Fruit fly (Drosophila melanogaster): Measurements from ENCODE around the gene CG5984.

The CG5984 gene

dm6 chr3R:27281811-27282131 is 34.0 kb upstream of the CG5984 start:
- no peak for TF ChIP-seq CG13123 (GFP tag; optimal IDR thresholded peaks at IDR 0.05)
- TF ChIP-seq pfk (GFP tag; optimal IDR thresholded peaks at IDR 0.05), result no peak
- no peak for TF ChIP-seq CG8281 (tag; optimal IDR thresholded peaks at IDR 0.05)
- no peak for TF ChIP-seq pho (GFP tag; optimal IDR thresholded peaks at IDR 0.05)
- no peak for TF ChIP-seq CG16863 (GFP tag; optimal IDR thresholded peaks at IDR 0.05)
- no peak for TF ChIP-seq CG9609 (GFP tag; optimal IDR thresholded peaks at IDR 0.05)
- TF ChIP-seq CG4617 (GFP tag; optimal IDR thresholded peaks at IDR 0.05; ENCODE audit: borderline replicate concordance), result no peak
- TF ChIP-seq bowl (GFP tag; IDR thresholded peaks at IDR 0.05), result no peak
- no peak for TF ChIP-seq Mrtf (GFP tag; IDR thresholded peaks at IDR 0.05)
- TF ChIP-seq Ada2b (GFP tag; IDR thresholded peaks at IDR 0.05), result no peak
- no peak for TF ChIP-seq dati (GFP tag; IDR thresholded peaks at IDR 0.05)
- TF ChIP-seq cg (GFP tag; optimal IDR thresholded peaks at IDR 0.05), result peak; percentile 37
- TF ChIP-seq CG7987 (GFP tag; optimal IDR thresholded peaks at IDR 0.05), result no peak
- no peak for TF ChIP-seq Hr78 (GFP tag; optimal IDR thresholded peaks at IDR 0.05)
- TF ChIP-seq fu2 (GFP tag; optimal IDR thresholded peaks at IDR 0.05), result no peak
- TF ChIP-seq cad (GFP tag; optimal IDR thresholded peaks at IDR 0.05), result no peak
- TF ChIP-seq NFAT (GFP tag; IDR thresholded peaks at IDR 0.05), result no peak
- no peak for TF ChIP-seq CG8388 (GFP tag; optimal IDR thresholded peaks at IDR 0.05)
- no peak for TF ChIP-seq CG11456 (GFP tag; IDR thresholded peaks at IDR 0.05)
- TF ChIP-seq z (GFP tag; IDR thresholded peaks at IDR 0.05), result no peak
- TF ChIP-seq bsh (GFP tag; optimal IDR thresholded peaks at IDR 0.05), result no peak
- TF ChIP-seq BEAF-32 (GFP tag; optimal IDR thresholded peaks at IDR 0.05), result peak; percentile 17
- TF ChIP-seq CG6854 (GFP tag; optimal IDR thresholded peaks at IDR 0.05), result no peak
- TF ChIP-seq Sox100B (GFP tag; optimal IDR thresholded peaks at IDR 0.05), result no peak
- no peak for TF ChIP-seq Dek (tag; optimal IDR thresholded peaks at IDR 0.05)
- no peak for TF ChIP-seq CG7963 (GFP tag; IDR thresholded peaks at IDR 0.05; ENCODE audit: partially characterized antibody)
- TF ChIP-seq CG5953 (GFP tag; IDR thresholded peaks at IDR 0.05), result no peak
- no peak for TF ChIP-seq CG17186 (GFP tag; optimal IDR thresholded peaks at IDR 0.05)
- 0 out of 3 replicates have a peak, but pooled peaks have one; percentile 6 for TF ChIP-seq CG2199 (GFP tag; IDR thresholded peaks at IDR 0.05)
- no peak for TF ChIP-seq tin (GFP tag; optimal IDR thresholded peaks at IDR 0.05)
- no peak for TF ChIP-seq CG4854 (GFP tag; optimal IDR thresholded peaks at IDR 0.05)
- TF ChIP-seq Scr (GFP tag; IDR thresholded peaks at IDR 0.05; ENCODE audit: partially characterized antibody), result no peak
- peak in 1 of 2 experiments; percentile 58 for TF ChIP-seq Trl (optimal IDR thresholded peaks at IDR 0.05)
- no peak for TF ChIP-seq Trl (GFP tag; optimal IDR thresholded peaks at IDR 0.05)
- peak; percentile 7 for TF ChIP-seq exex (tag; optimal IDR thresholded peaks at IDR 0.05)
- no peak for TF ChIP-seq ems (GFP tag; optimal IDR thresholded peaks at IDR 0.05)
- no peak for TF ChIP-seq phol (tag; optimal IDR thresholded peaks at IDR 0.05)
- no peak for TF ChIP-seq Side (GFP tag; optimal IDR thresholded peaks at IDR 0.05)
- TF ChIP-seq sr (GFP tag; IDR thresholded peaks at IDR 0.05), result no peak
- no peak for TF ChIP-seq CG14014 (GFP tag; IDR thresholded peaks at IDR 0.05)
- TF ChIP-seq CG34376 (GFP tag; optimal IDR thresholded peaks at IDR 0.05), result no peak
- no peak for TF ChIP-seq nau (GFP tag; optimal IDR thresholded peaks at IDR 0.05)
- no peak for TF ChIP-seq gsb-n (tag; optimal IDR thresholded peaks at IDR 0.05)
- TF ChIP-seq CG8290 (GFP tag; optimal IDR thresholded peaks at IDR 0.05), result peak; percentile 39
- TF ChIP-seq CG8290 (tag; optimal IDR thresholded peaks at IDR 0.05), result peak in 1 of 2 experiments; percentile 21
- TF ChIP-seq CG11085 (GFP tag; IDR thresholded peaks at IDR 0.05), result no peak
- TF ChIP-seq dmrt11E (tag; optimal IDR thresholded peaks at IDR 0.05), result no peak
- TF ChIP-seq inv (GFP tag; IDR thresholded peaks at IDR 0.05; ENCODE audit: partially characterized antibody), result 0 out of 2 replicates have a peak, but pooled peaks have one; percentile 20
- no peak for TF ChIP-seq CoRest (tag; optimal IDR thresholded peaks at IDR 0.05)
- TF ChIP-seq CG42726 (GFP tag; IDR thresholded peaks at IDR 0.05; ENCODE audit: partially characterized antibody), result no peak
- peak; percentile 42; the same call in 1 of the 2 replicates for TF ChIP-seq bbx (GFP tag; IDR thresholded peaks at IDR 0.05; ENCODE audit: partially characterized antibody)
- TF ChIP-seq ind (GFP tag; optimal IDR thresholded peaks at IDR 0.05), result no peak
